Fruit fly (Drosophila melanogaster) whole organism, embryonic: ENCODE data around the gene Bicra.
A peak's percentile ranks its signal among the peaks of the same experiment; 100 is the strongest.

Experiments
- Ada2b ChIP-seq: fragments of 200-800 bp; sonication (Bioruptor generic); IDR thresholded peaks from 2 replicates; pipeline ENCODE4 v1.3.6; 2022; ENCODE audit warnings: missing biosample characterization, missing genetic modification characterization
- CG10209 ChIP-seq: fragments of 200-800 bp; sonication (Bioruptor generic); optimal IDR thresholded peaks from 3 replicates; lab custom pipeline; 2017; ENCODE audit warnings: missing biosample characterization, mild to moderate bottlenecking, missing genetic modification characterization, missing genetic modification reagents
- CG10543 ChIP-seq: fragments of 200-800 bp; sonication (Bioruptor generic); optimal IDR thresholded peaks from 3 replicates; lab custom pipeline; 2017; ENCODE audit warnings: missing biosample characterization, mild to moderate bottlenecking, missing genetic modification characterization, moderate library complexity
- CG10959 ChIP-seq: fragments of 200-800 bp; sonication (Bioruptor generic); IDR thresholded peaks from 2 replicates; pipeline ENCODE4 v1.3.6; 2022; ENCODE audit warnings: missing biosample characterization, missing genetic modification characterization
- CG12071 ChIP-seq: fragments of 200-800 bp; sonication (Bioruptor generic); optimal IDR thresholded peaks from 3 replicates; lab custom pipeline; 2018; ENCODE audit warnings: missing biosample characterization, mild to moderate bottlenecking, missing genetic modification characterization
- CG13123 ChIP-seq: fragments of 200-800 bp; sonication (Bioruptor generic); optimal IDR thresholded peaks from 2 replicates; lab custom pipeline; 2016; ENCODE audit warnings: missing biosample characterization, missing genetic modification characterization
- CG15514 ChIP-seq: fragments of 200-800 bp; sonication (Bioruptor generic); optimal IDR thresholded peaks from 3 replicates; lab custom pipeline; 2017; ENCODE audit warnings: missing biosample characterization, missing genetic modification characterization, mild to moderate bottlenecking, moderate library complexity, missing genetic modification reagents
- CG16863 ChIP-seq: fragments of 200-800 bp; sonication (Bioruptor generic); optimal IDR thresholded peaks from 3 replicates; lab custom pipeline; 2016; ENCODE audit warnings: missing biosample characterization, missing genetic modification characterization
- CG2129 ChIP-seq: fragments of 200-800 bp; sonication (Bioruptor generic); IDR thresholded peaks from 2 replicates; pipeline ENCODE4 v1.3.6; 2022; ENCODE audit warnings: missing biosample characterization, missing genetic modification characterization; ENCODE audit not compliant: partially characterized antibody
- CG3163 ChIP-seq: fragments of 200-800 bp; sonication (Bioruptor generic); optimal IDR thresholded peaks from 3 replicates; lab custom pipeline; 2016; ENCODE audit warnings: missing biosample characterization, missing genetic modification characterization
- CG34376 ChIP-seq: fragments of 200-800 bp; sonication (Bioruptor generic); optimal IDR thresholded peaks from 2 replicates; lab custom pipeline; 2018; ENCODE audit warnings: missing biosample characterization, mild to moderate bottlenecking, missing genetic modification characterization
- CG4360 ChIP-seq: fragments of 200-800 bp; sonication (Bioruptor generic); IDR thresholded peaks from 2 replicates; pipeline ENCODE4 v1.3.6; 2022; ENCODE audit warnings: missing biosample characterization, missing genetic modification characterization
- Dfd ChIP-seq, 2 experiments: fragments of >200 bp; optimal IDR thresholded peaks; 2 replicates each; lab custom pipeline; 2017; ENCODE audit warnings: missing biosample characterization in 2 of 2, missing genetic modification characterization in 2 of 2
- Dll ChIP-seq: fragments of 200-800 bp; sonication (Bioruptor generic); IDR thresholded peaks from 4 replicates; pipeline ENCODE4 v1.3.6; 2022; ENCODE audit warnings: missing biosample characterization, missing genetic modification characterization; ENCODE audit not compliant: partially characterized antibody
- Drgx ChIP-seq: fragments of 200-800 bp; sonication (Bioruptor generic); IDR thresholded peaks from 2 replicates; pipeline ENCODE4 v1.3.6; 2022; ENCODE audit warnings: missing biosample characterization, missing genetic modification characterization
- Ets65A ChIP-seq: fragments of 200-800 bp; sonication (Bioruptor generic); peaks from one replicate; lab custom pipeline; 2016; ENCODE audit warnings: missing biosample characterization, missing genetic modification characterization
- GATAe ChIP-seq: fragments of 200-800 bp; sonication (Bioruptor generic); conservative IDR thresholded peaks from 2 replicates; pipeline ENCODE4 v1.3.6; 2022; ENCODE audit warnings: missing biosample characterization, missing genetic modification characterization
- Hey ChIP-seq: fragments of 200-800 bp; sonication (Bioruptor generic); optimal IDR thresholded peaks from 3 replicates; lab custom pipeline; 2018; ENCODE audit warnings: missing biosample characterization, mild to moderate bottlenecking, missing genetic modification characterization
- HmgZ ChIP-seq: fragments of 200-800 bp; sonication (Bioruptor generic); optimal IDR thresholded peaks from 2 replicates; lab custom pipeline; 2018; ENCODE audit warnings: missing biosample characterization, mild to moderate bottlenecking, missing genetic modification characterization
- Jarid2 ChIP-seq: fragments of 200-800 bp; sonication (Bioruptor generic); optimal IDR thresholded peaks from 3 replicates; lab custom pipeline; 2017; ENCODE audit warnings: mild to moderate bottlenecking, missing biosample characterization, missing genetic modification reagents, missing genetic modification characterization
- Med ChIP-seq: fragments of 200-800 bp; sonication (Bioruptor generic); peaks from one replicate; lab custom pipeline; 2016; ENCODE audit warnings: missing biosample characterization, missing genetic modification characterization, mild to moderate bottlenecking, inconsistent platforms, moderate library complexity
- Myb ChIP-seq: fragments of 200-800 bp; sonication (Bioruptor generic); optimal IDR thresholded peaks from 2 replicates; lab custom pipeline; 2016; ENCODE audit warnings: missing biosample characterization, missing genetic modification characterization
- Neu2 ChIP-seq: fragments of 200-800 bp; sonication (Bioruptor generic); optimal IDR thresholded peaks from 3 replicates; lab custom pipeline; 2016; ENCODE audit warnings: missing biosample characterization, missing genetic modification characterization, borderline replicate concordance
- Vsx1 ChIP-seq: fragments of 200-800 bp; sonication (Bioruptor generic); optimal IDR thresholded peaks from 2 replicates; lab custom pipeline; 2017; ENCODE audit warnings: missing biosample characterization, mild to moderate bottlenecking, missing genetic modification characterization, missing genetic modification reagents
- bcd ChIP-seq: fragments of 200-800 bp; sonication (Bioruptor generic); optimal IDR thresholded peaks from 2 replicates; lab custom pipeline; 2017; ENCODE audit warnings: missing biosample characterization, mild to moderate bottlenecking, missing genetic modification characterization
- bsh ChIP-seq, 2 experiments: fragments of 200-800 bp; sonication (Bioruptor generic); optimal IDR thresholded peaks; 2 replicates each; lab custom pipeline; 2017 to 2018; ENCODE audit warnings: mild to moderate bottlenecking in 2 of 2, missing biosample characterization in 2 of 2, missing genetic modification characterization in 2 of 2, moderate library complexity in 1 of 2
- dan ChIP-seq: fragments of 200-800 bp; sonication (Bioruptor generic); IDR thresholded peaks from 2 replicates; pipeline ENCODE4 v1.3.6; 2022; ENCODE audit warnings: missing biosample characterization, missing genetic modification characterization
- exex ChIP-seq: fragments of 200-800 bp; sonication (Bioruptor generic); optimal IDR thresholded peaks from 4 replicates; lab custom pipeline; 2018; ENCODE audit warnings: missing biosample characterization, mild to moderate bottlenecking, missing genetic modification characterization, moderate library complexity
- grn ChIP-seq: fragments of 200-800 bp; sonication (Bioruptor generic); optimal IDR thresholded peaks from 3 replicates; lab custom pipeline; 2017; ENCODE audit warnings: missing biosample characterization, missing genetic modification characterization
- gsb-n ChIP-seq: fragments of 200-800 bp; sonication (Bioruptor generic); optimal IDR thresholded peaks from 3 replicates; lab custom pipeline; 2018; ENCODE audit warnings: missing biosample characterization, mild to moderate bottlenecking, missing genetic modification characterization
- lbe ChIP-seq: fragments of 200-800 bp; sonication (Bioruptor generic); optimal IDR thresholded peaks from 2 replicates; lab custom pipeline; 2016; ENCODE audit warnings: missing biosample characterization, mild to moderate bottlenecking, missing genetic modification characterization
- lola ChIP-seq, 3 experiments: fragments of >200 bp in 2 of 3; fragments of 200-800 bp in 1 of 3; sonication (Bioruptor generic) in 1 of 3; optimal IDR thresholded peaks; 2 replicates each; lab custom pipeline; 2017 to 2019; ENCODE audit warnings: missing biosample characterization in 3 of 3, missing genetic modification characterization in 3 of 3, mild to moderate bottlenecking in 1 of 3, moderate library complexity in 1 of 3
- mirr ChIP-seq: fragments of 200-800 bp; sonication (Bioruptor generic); optimal IDR thresholded peaks from 3 replicates; lab custom pipeline; 2018; ENCODE audit warnings: missing biosample characterization, mild to moderate bottlenecking, missing genetic modification characterization
- otp ChIP-seq: fragments of 200-800 bp; sonication (Bioruptor generic); IDR thresholded peaks from 3 replicates; pipeline ENCODE4, ENCODE4 v1.3.6; 2022; ENCODE audit warnings: missing biosample characterization, missing genetic modification characterization
- pho ChIP-seq: fragments of 200-800 bp; sonication (Bioruptor generic); optimal IDR thresholded peaks from 2 replicates; lab custom pipeline; 2016; ENCODE audit warnings: missing biosample characterization, missing genetic modification characterization
- row ChIP-seq: fragments of 200-800 bp; sonication (Bioruptor generic); IDR thresholded peaks from 3 replicates; pipeline ENCODE4 v1.3.6; 2022; ENCODE audit warnings: missing biosample characterization, missing genetic modification characterization
- sens-2 ChIP-seq: fragments of 200-800 bp; sonication (Bioruptor generic); IDR thresholded peaks from 2 replicates; pipeline ENCODE4 v1.3.6; 2022; ENCODE audit warnings: missing biosample characterization, missing genetic modification characterization
- sug ChIP-seq: fragments of 200-800 bp; optimal IDR thresholded peaks from 2 replicates; lab custom pipeline; 2019; ENCODE audit warnings: missing biosample characterization, mild to moderate bottlenecking, missing genetic modification characterization, moderate library complexity
- tna ChIP-seq: fragments of 200-800 bp; sonication (Bioruptor generic); IDR thresholded peaks from 2 replicates; pipeline ENCODE4 v1.3.6; 2022; ENCODE audit warnings: missing biosample characterization, missing genetic modification characterization; ENCODE audit not compliant: partially characterized antibody
- vnd ChIP-seq: fragments of 200-800 bp; sonication (Bioruptor generic); IDR thresholded peaks from 3 replicates; pipeline ENCODE4 v1.3.6; 2022; ENCODE audit warnings: missing biosample characterization, missing genetic modification characterization; ENCODE audit not compliant: partially characterized antibody
- yki ChIP-seq: fragments of >200 bp; optimal IDR thresholded peaks from 3 replicates; lab custom pipeline; 2018
- z ChIP-seq: fragments of 200-800 bp; sonication (Bioruptor generic); IDR thresholded peaks from 3 replicates; pipeline ENCODE4 v1.3.6; 2022; ENCODE audit warnings: missing biosample characterization, missing genetic modification characterization

Bicra gene

dm6 chr3R:29094152-29094551 is 31.3 kb downstream of the Bicra start (continued):
- TF ChIP-seq Drgx (GFP tag; lab: Robert Waterston, UW) (peak; percentile 60; the same call in 1 of the 2 replicates), CG3163 (GFP tag; lab: Kevin White, UChicago) (no peak), row (GFP tag; lab: Robert Waterston, UW) (peak; percentile 45; the same call in 1 of the 3 replicates), yki (lab: Kevin White, UChicago) (no peak)

- TF ChIP-seq Ets65A (peak; percentile 54), lola (GFP tag; optimal IDR thresholded peaks at IDR 0.05; lab: Kevin White, UChicago) (no peak)
Measured at dm6 chr3R:29095525-29095924, 32.7 kb downstream of the Bicra start.

- no peak for TF ChIP-seq tna (GFP tag; lab: Robert Waterston, UW)
- no peak for TF ChIP-seq gsb-n
- TF ChIP-seq Myb (GFP tag; lab: Kevin White, UChicago), result no peak
- TF ChIP-seq CG13123 (GFP tag; lab: Kevin White, UChicago), result no peak
- TF ChIP-seq Dll (GFP tag; lab: Robert Waterston, UW), result no peak
- TF ChIP-seq Drgx (GFP tag; lab: Robert Waterston, UW), result 0 out of 2 replicates have a peak, but pooled peaks have one; percentile 10
- TF ChIP-seq CG10959 (GFP tag; lab: Robert Waterston, UW), result no peak
- peak; percentile 56 for TF ChIP-seq lbe (GFP tag; lab: Kevin White, UChicago)
- TF ChIP-seq Ets65A, result no peak
- TF ChIP-seq bsh (GFP tag; optimal IDR thresholded peaks at IDR 0.05; lab: Kevin White, UChicago), result peak in 1 of 2 experiments; percentile 49
Measured at dm6 chr3R:29096009-29096443, 33.2 kb downstream of the Bicra start.

dm6 chr3R:29098022-29098421 is 35.2 kb downstream of the Bicra start:
- no peak for TF ChIP-seq Neu2
- no peak for TF ChIP-seq CG2129 (GFP tag; lab: Robert Waterston, UW)
- TF ChIP-seq CG15514 (GFP tag; lab: Kevin White, UChicago), result no peak
- no peak for TF ChIP-seq CG10209 (GFP tag; lab: Kevin White, UChicago)
- peak; percentile 60 for TF ChIP-seq Med
- TF ChIP-seq, all 482 proteins: peak for 1

- TF ChIP-seq z (GFP tag; lab: Robert Waterston, UW) (no peak), pho (GFP tag; lab: Kevin White, UChicago) (no peak), Dfd (GFP tag; optimal IDR thresholded peaks at IDR 0.05; lab: Kevin White, UChicago) (peak in 1 of 2 experiments; percentile 66), CG4360 (0 out of 2 replicates have a peak, but pooled peaks have one; percentile 35)
Measured at dm6 chr3R:29103227-29103626, 40.4 kb downstream of the Bicra start.

- TF ChIP-seq Jarid2 (GFP tag; lab: Kevin White, UChicago), result peak; percentile 29
- peak; percentile 38 for TF ChIP-seq CG10543 (GFP tag; lab: Kevin White, UChicago)
- TF ChIP-seq Hey (tag; lab: Kevin White, UChicago), result peak; percentile 98
- TF ChIP-seq GATAe (GFP tag; lab: Robert Waterston, UW), result peak; percentile 87; the same call in 1 of the 2 replicates
- 0 out of 3 replicates have a peak, but pooled peaks have one; percentile 48 for TF ChIP-seq vnd (GFP tag; lab: Robert Waterston, UW)
- no peak for TF ChIP-seq CG16863 (GFP tag; lab: Kevin White, UChicago)
- peak; percentile 97 for TF ChIP-seq grn
- peak; percentile 97 for TF ChIP-seq mirr (GFP tag; lab: Kevin White, UChicago)
- no peak for TF ChIP-seq dan (GFP tag; lab: Robert Waterston, UW)
- TF ChIP-seq HmgZ (tag; lab: Kevin White, UChicago), result peak; percentile 1
- TF ChIP-seq sens-2 (GFP tag; lab: Robert Waterston, UW), result 0 out of 2 replicates have a peak, but pooled peaks have one; percentile 20
- no peak for TF ChIP-seq bcd (GFP tag; lab: Kevin White, UChicago)
- TF ChIP-seq CG12071 (GFP tag; lab: Kevin White, UChicago), result no peak
- peak; percentile 70 for TF ChIP-seq CG34376 (GFP tag; lab: Kevin White, UChicago)
- TF ChIP-seq Ada2b, result no peak
- peak; percentile 99 for TF ChIP-seq Vsx1 (GFP tag; lab: Kevin White, UChicago)
- TF ChIP-seq sug, result peak; percentile 99
- TF ChIP-seq exex (tag; lab: Kevin White, UChicago), result peak; percentile 100
- TF ChIP-seq otp, result 0 out of 3 replicates have a peak, but pooled peaks have one; percentile 22
Measured at dm6 chr3R:29111795-29112194, 49.0 kb downstream of the Bicra start.
